Fruit fly (Drosophila melanogaster): ENCODE data around the gene CG1544.

Gene CG1544

DNA sequence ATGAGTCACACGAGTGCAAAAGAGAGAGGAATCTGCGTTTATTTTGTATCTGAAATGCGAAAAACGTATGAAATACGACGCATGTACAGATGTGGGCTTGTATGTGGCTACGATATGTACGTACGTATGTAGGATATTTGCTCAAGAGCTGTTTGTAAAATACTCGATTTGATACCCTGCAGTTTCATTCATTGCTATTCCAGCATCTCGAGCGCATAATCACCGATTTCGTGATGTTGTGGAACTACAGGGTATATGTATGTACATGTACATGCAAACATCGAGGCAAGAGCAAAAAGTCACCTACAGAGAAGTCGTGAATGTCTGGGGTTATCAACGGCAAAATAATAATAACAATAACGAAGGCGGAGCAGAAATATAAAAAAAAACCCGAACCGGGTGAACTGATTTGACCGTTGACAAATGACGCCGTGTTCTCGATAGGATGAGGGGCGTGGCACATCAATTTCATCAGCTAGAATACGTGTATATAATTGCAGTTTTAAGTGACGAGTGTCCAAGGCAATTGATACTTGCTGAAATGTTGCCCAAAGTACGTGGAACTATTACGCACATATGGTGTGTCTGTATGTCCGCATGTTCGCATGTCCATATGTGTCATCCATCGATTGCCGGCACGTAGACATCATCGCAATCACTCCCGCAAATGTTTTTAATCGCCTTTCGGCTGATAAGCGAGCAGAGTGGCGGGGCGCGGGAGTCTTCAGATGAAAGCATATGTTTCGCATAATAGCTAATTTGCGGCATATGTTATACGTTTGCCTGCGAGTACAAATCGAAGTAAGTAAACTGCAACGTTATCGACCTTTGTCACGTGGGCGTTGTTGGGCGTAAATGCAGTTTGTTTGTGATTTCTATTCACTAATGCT, 27.5 kb downstream of the CG1544 start:
- TF ChIP-seq CG8301 (tag; optimal IDR thresholded peaks at IDR 0.05) = no peak
- no peak for TF ChIP-seq CG17806 (tag; optimal IDR thresholded peaks at IDR 0.05)
- peak; percentile 49 for TF ChIP-seq EcR (GFP tag; optimal IDR thresholded peaks at IDR 0.05)
- no peak for TF ChIP-seq CG34367 (tag; optimal IDR thresholded peaks at IDR 0.05)
- TF ChIP-seq Ets98B (GFP tag; IDR thresholded peaks at IDR 0.05) = no peak
- TF ChIP-seq CG4496 (GFP tag; IDR thresholded peaks at IDR 0.05) = no peak
- no peak for TF ChIP-seq CG15710 (tag; optimal IDR thresholded peaks at IDR 0.05)
- TF ChIP-seq fd96Ca (GFP tag; IDR thresholded peaks at IDR 0.05) = no peak

DNA sequence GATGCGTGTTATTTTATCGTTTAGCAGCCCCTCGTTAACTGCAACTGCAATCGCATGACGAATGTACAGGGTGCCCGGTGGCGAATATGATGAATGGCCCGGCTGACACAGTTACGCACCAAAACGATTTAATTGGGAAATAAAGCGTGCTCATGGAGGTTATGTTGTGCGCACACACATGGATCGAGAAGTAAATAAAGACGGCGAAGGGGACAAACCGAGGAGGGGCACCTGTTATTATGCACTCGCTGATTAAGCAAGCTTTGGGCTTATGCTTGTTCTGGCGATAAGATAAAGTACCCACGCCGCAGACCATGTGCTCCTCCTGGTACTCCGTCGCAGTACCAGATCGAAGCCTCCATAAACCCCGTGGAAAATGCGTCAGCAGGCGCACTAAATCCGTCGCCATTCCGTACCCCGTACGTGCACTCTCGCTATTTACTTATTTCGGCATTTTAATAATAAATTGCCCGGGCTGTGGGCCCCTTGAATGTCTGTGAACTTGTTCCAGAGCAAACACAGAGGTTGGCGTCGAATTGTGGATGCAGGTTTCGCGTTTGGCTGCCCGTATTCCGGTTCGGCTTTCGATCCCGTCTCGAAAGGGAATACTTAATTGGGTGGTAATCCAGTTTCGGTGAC, 28.4 kb downstream of the CG1544 start:
- TF ChIP-seq D1 (tag; optimal IDR thresholded peaks at IDR 0.05) (no peak), Pif1B (GFP tag; optimal IDR thresholded peaks at IDR 0.05) (peak; percentile 43), CG34367 (tag; optimal IDR thresholded peaks at IDR 0.05) (no peak), rn (GFP tag; IDR thresholded peaks at IDR 0.05) (0 out of 2 replicates have a peak, but pooled peaks have one; percentile 14), CG12605 (GFP tag; IDR thresholded peaks at IDR 0.05) (peak; percentile 32; the same call in 1 of the 2 replicates), Ets98B (GFP tag; IDR thresholded peaks at IDR 0.05) (peak; percentile 69), EcR (GFP tag; optimal IDR thresholded peaks at IDR 0.05) (no peak), fd96Ca (GFP tag; IDR thresholded peaks at IDR 0.05) (peak; percentile 81), CG8159 (tag; optimal IDR thresholded peaks at IDR 0.05) (no peak), CG13204 (GFP tag; optimal IDR thresholded peaks at IDR 0.05) (no peak), CG17806 (tag; optimal IDR thresholded peaks at IDR 0.05) (no peak), CG4496 (GFP tag; IDR thresholded peaks at IDR 0.05) (peak; percentile 82), CG15710 (tag; optimal IDR thresholded peaks at IDR 0.05) (no peak), CG32121 (GFP tag; IDR thresholded peaks at IDR 0.05) (0 out of 2 replicates have a peak, but pooled peaks have one; percentile 18)

- no peak for TF ChIP-seq CG17806 (tag; optimal IDR thresholded peaks at IDR 0.05)
Measured at dm6 chr3R:31231134-31231533, 34.4 kb downstream of the CG1544 start.

DNA sequence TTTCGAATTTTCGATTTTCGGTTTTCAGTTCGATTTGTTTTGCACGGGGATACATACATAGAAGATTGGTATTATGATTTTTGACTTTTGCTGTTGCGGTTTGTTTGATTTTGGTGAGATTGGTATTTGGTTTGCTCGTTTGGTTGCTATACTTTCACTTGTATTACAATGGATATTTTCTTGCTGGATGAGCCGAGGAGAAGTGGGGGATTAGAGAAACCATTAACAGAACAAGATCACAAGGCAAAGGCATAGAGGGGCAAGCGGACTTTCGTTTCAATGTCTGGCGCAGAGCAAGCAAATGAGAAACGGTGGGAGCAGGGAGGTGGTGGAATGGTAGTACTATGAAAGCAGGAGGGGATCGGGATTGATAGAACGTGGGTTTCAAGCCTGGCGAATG, 35.5 kb downstream of the CG1544 start, which contains the start of gene CG15563:
Gene CG15563, minus strand, starts transcription at position 101 of the 400 bp plus-strand sequence.
- TF ChIP-seq Pif1B (GFP tag; optimal IDR thresholded peaks at IDR 0.05) = no peak
- no peak for TF ChIP-seq CG10348 (GFP tag; IDR thresholded peaks at IDR 0.05)
- TF ChIP-seq CG4496 (GFP tag; IDR thresholded peaks at IDR 0.05) = no peak
- TF ChIP-seq CG15710 (tag; optimal IDR thresholded peaks at IDR 0.05) = no peak
- no peak for TF ChIP-seq Pif1A (GFP tag; optimal IDR thresholded peaks at IDR 0.05)
- TF ChIP-seq CG34367 (tag; optimal IDR thresholded peaks at IDR 0.05) = no peak
- no peak for TF ChIP-seq CG12605 (GFP tag; IDR thresholded peaks at IDR 0.05)
- TF ChIP-seq gl (tag; optimal IDR thresholded peaks at IDR 0.05) = no peak
- no peak for TF ChIP-seq D1 (tag; optimal IDR thresholded peaks at IDR 0.05)
- no peak for TF ChIP-seq CG13204 (GFP tag; optimal IDR thresholded peaks at IDR 0.05)
- no peak for TF ChIP-seq rn (GFP tag; IDR thresholded peaks at IDR 0.05)
- TF ChIP-seq CG17806 (tag; optimal IDR thresholded peaks at IDR 0.05) = no peak
- TF ChIP-seq CG8159 (tag; optimal IDR thresholded peaks at IDR 0.05) = no peak
- no peak for TF ChIP-seq CG8301 (tag; optimal IDR thresholded peaks at IDR 0.05)
- TF ChIP-seq fd96Ca (GFP tag; IDR thresholded peaks at IDR 0.05) = no peak
- no peak for TF ChIP-seq CG14655 (GFP tag; optimal IDR thresholded peaks at IDR 0.05)
- TF ChIP-seq CG32121 (GFP tag; IDR thresholded peaks at IDR 0.05) = no peak
- TF ChIP-seq Snoo (tag; optimal IDR thresholded peaks at IDR 0.05) = no peak
- no peak for TF ChIP-seq CG9948 (tag; optimal IDR thresholded peaks at IDR 0.05)
- TF ChIP-seq EcR (GFP tag; optimal IDR thresholded peaks at IDR 0.05) = no peak

DNA sequence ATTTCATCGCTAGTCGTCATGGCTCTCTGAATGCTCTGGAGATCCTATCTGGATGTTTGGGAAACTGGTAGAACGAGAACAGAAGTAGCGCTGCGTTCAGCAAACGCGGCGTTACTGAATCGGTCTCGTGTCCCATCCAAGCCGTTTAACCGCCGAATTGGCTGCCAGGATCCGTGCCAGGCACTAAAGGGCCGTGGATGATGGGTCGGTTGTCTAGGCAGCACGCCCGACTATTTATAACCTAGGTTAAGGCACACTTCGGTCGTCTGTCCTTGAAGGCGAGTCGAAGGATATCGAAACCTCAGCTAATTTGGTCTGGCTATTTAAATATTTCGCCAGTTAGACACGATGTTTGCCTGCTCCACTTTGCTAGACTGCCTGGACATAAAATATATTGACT, 38.5 kb downstream of the CG1544 start, which contains the start of gene CG15564:
Gene CG15564, minus strand, starts transcription at position 101 of the 400 bp plus-strand sequence.
- no peak for TF ChIP-seq CG10348 (GFP tag; IDR thresholded peaks at IDR 0.05)

DNA sequence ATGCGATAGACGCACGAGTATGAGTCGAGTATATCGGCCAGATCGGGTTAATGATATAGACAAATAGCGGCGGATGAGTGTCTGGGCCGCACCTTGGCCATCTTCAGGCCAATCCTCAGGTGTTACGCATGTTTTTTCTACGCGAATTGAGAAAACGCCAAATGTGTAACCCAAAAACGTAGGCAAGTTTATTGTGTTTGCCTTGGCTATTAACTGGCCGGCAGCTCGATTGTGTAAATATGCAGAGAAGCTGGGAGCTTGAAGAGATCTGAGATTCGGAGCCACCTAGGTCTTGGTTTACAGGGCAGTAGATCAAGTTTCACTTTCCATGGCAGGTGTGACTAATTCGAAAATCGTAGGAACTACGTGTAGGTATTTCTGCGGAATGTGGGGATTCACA, 43.3 kb downstream of the CG1544 start:
- TF ChIP-seq Pif1B (GFP tag; optimal IDR thresholded peaks at IDR 0.05) (no peak), Ets98B (GFP tag; IDR thresholded peaks at IDR 0.05) (no peak), Pif1A (GFP tag; optimal IDR thresholded peaks at IDR 0.05) (no peak), EcR (GFP tag; optimal IDR thresholded peaks at IDR 0.05) (no peak), CG17806 (tag; optimal IDR thresholded peaks at IDR 0.05) (no peak), CG14655 (GFP tag; optimal IDR thresholded peaks at IDR 0.05) (no peak), Snoo (tag; optimal IDR thresholded peaks at IDR 0.05) (no peak), CG9948 (tag; optimal IDR thresholded peaks at IDR 0.05) (no peak), CG8159 (tag; optimal IDR thresholded peaks at IDR 0.05) (no peak), CG13204 (GFP tag; optimal IDR thresholded peaks at IDR 0.05) (no peak)

Measured in whole organism, pupa.